Fruit fly (Drosophila melanogaster) whole organism, embryonic: ENCODE measurements around the gene sunz.

Experiments
- Antp ChIP-seq: fragments of 200-800 bp; sonication (Bioruptor generic); optimal IDR thresholded peaks from 3 replicates; lab custom pipeline; 2016; ENCODE audit warnings: missing biosample characterization, missing genetic modification characterization
- BtbVII ChIP-seq: fragments of 200-800 bp; sonication (Bioruptor generic); optimal IDR thresholded peaks from 3 replicates; lab custom pipeline; 2017; ENCODE audit warnings: missing biosample characterization, mild to moderate bottlenecking, missing genetic modification characterization
- CG11560 ChIP-seq: fragments of 200-800 bp; sonication (Bioruptor generic); IDR thresholded peaks from 3 replicates; pipeline ENCODE4 v1.3.6; 2022; ENCODE audit warnings: missing biosample characterization, missing genetic modification characterization
- CG14050 ChIP-seq: fragments of 200-800 bp; sonication (Bioruptor generic); IDR thresholded peaks from 3 replicates; pipeline ENCODE4 v1.3.6; 2022; ENCODE audit warnings: missing biosample characterization, missing genetic modification characterization
- CG16813 ChIP-seq: fragments of 200-800 bp; sonication (Bioruptor generic); IDR thresholded peaks from 3 replicates; pipeline ENCODE4 v1.3.6; 2022; ENCODE audit warnings: missing biosample characterization, missing genetic modification characterization; ENCODE audit not compliant: partially characterized antibody
- CG1792 ChIP-seq: fragments of 200-800 bp; sonication (Bioruptor generic); optimal IDR thresholded peaks from 2 replicates; lab custom pipeline; 2016; ENCODE audit warnings: missing biosample characterization, missing genetic modification characterization
- CG18011 ChIP-seq: fragments of 200-800 bp; sonication (Bioruptor generic); optimal IDR thresholded peaks from 2 replicates; lab custom pipeline; 2017; ENCODE audit warnings: missing biosample characterization, missing genetic modification characterization, mild to moderate bottlenecking, moderate library complexity, missing genotype
- CG31441 ChIP-seq: fragments of 200-800 bp; sonication (Bioruptor generic); IDR thresholded peaks from 2 replicates; pipeline ENCODE4 v1.3.6; 2022; ENCODE audit warnings: missing biosample characterization, missing genetic modification characterization
- CG3281 ChIP-seq: fragments of 200-800 bp; sonication (Bioruptor generic); optimal IDR thresholded peaks from 3 replicates; lab custom pipeline; 2017; ENCODE audit warnings: missing biosample characterization, mild to moderate bottlenecking, missing genetic modification characterization
- CG34224 ChIP-seq: fragments of 200-800 bp; sonication (Bioruptor generic); IDR thresholded peaks from 3 replicates; pipeline ENCODE4 v1.3.6; 2022; ENCODE audit warnings: missing biosample characterization, missing genetic modification characterization; ENCODE audit not compliant: partially characterized antibody
- CG6689 ChIP-seq: fragments of 200-800 bp; sonication (Bioruptor generic); IDR thresholded peaks from 2 replicates; pipeline ENCODE4 v1.3.6; 2022; ENCODE audit warnings: missing biosample characterization, missing genetic modification characterization
- CG7928 ChIP-seq: fragments of 200-800 bp; sonication (Bioruptor generic); optimal IDR thresholded peaks from 2 replicates; lab custom pipeline; 2017; ENCODE audit warnings: missing biosample characterization, mild to moderate bottlenecking, missing genetic modification characterization
- CG8359 ChIP-seq: fragments of 200-800 bp; sonication (Bioruptor generic); optimal IDR thresholded peaks from 2 replicates; lab custom pipeline; 2017; ENCODE audit warnings: missing biosample characterization, mild to moderate bottlenecking, missing genetic modification characterization, borderline replicate concordance
- CG9797 ChIP-seq: fragments of 200-800 bp; sonication (Bioruptor generic); optimal IDR thresholded peaks from 3 replicates; lab custom pipeline; 2018; ENCODE audit warnings: missing biosample characterization, mild to moderate bottlenecking, missing genetic modification characterization
- Ets97D ChIP-seq: fragments of 200-800 bp; sonication (Bioruptor generic); optimal IDR thresholded peaks from 3 replicates; lab custom pipeline; 2016; ENCODE audit warnings: missing biosample characterization, missing genetic modification characterization
- Hsf ChIP-seq: fragments of 200-800 bp; sonication (Bioruptor generic); optimal IDR thresholded peaks from 3 replicates; lab custom pipeline; 2016; ENCODE audit warnings: missing biosample characterization, missing genetic modification characterization
- MESR4 ChIP-seq: fragments of 200-800 bp; sonication (Bioruptor generic); optimal IDR thresholded peaks from 2 replicates; lab custom pipeline; 2018; ENCODE audit warnings: missing biosample characterization, mild to moderate bottlenecking, missing genetic modification characterization, moderate library complexity
- Max ChIP-seq: fragments of 200-800 bp; sonication (Bioruptor generic); optimal IDR thresholded peaks from 2 replicates; lab custom pipeline; 2016; ENCODE audit warnings: missing biosample characterization, mild to moderate bottlenecking, missing genetic modification characterization
- Myb ChIP-seq: fragments of 200-800 bp; sonication (Bioruptor generic); optimal IDR thresholded peaks from 2 replicates; lab custom pipeline; 2016; ENCODE audit warnings: missing biosample characterization, missing genetic modification characterization
- NFAT ChIP-seq: fragments of 200-800 bp; sonication (Bioruptor generic); IDR thresholded peaks from 2 replicates; pipeline ENCODE4 v1.3.6; 2022; ENCODE audit warnings: missing biosample characterization, missing genetic modification characterization
- Nf-YC ChIP-seq: fragments of 200-800 bp; optimal IDR thresholded peaks from 3 replicates; lab custom pipeline; 2019; ENCODE audit warnings: missing biosample characterization, mild to moderate bottlenecking, missing genetic modification characterization, moderate library complexity
- Pdp1 ChIP-seq, 2 experiments: fragments of 200-800 bp; sonication (Bioruptor generic); optimal IDR thresholded peaks; 3 replicates each; lab custom pipeline; 2016; ENCODE audit warnings: missing biosample characterization in 2 of 2, missing genetic modification characterization in 2 of 2, mild to moderate bottlenecking in 1 of 2, moderate library complexity in 1 of 2
- Ptx1 ChIP-seq: fragments of 200-800 bp; sonication (Bioruptor generic); IDR thresholded peaks from 2 replicates; pipeline ENCODE4 v1.3.6; 2022; ENCODE audit warnings: missing biosample characterization, missing genetic modification characterization
- Scr ChIP-seq: fragments of 200-800 bp; sonication (Bioruptor generic); IDR thresholded peaks from 2 replicates; pipeline ENCODE4 v1.3.6; 2022; ENCODE audit warnings: missing biosample characterization, missing genetic modification characterization; ENCODE audit not compliant: partially characterized antibody
- Stat92E ChIP-seq, 3 experiments: fragments of >200 bp in 2 of 3; fragments of 200-800 bp in 1 of 3; sonication (Bioruptor generic) in 1 of 3; optimal IDR thresholded peaks; 2 replicates each; lab custom pipeline; 2017 to 2019; ENCODE audit warnings: missing biosample characterization in 3 of 3, missing genetic modification characterization in 3 of 3, mild to moderate bottlenecking in 1 of 3, moderate library complexity in 1 of 3
- ab ChIP-seq: fragments of 200-800 bp; sonication (Bioruptor generic); optimal IDR thresholded peaks from 2 replicates; lab custom pipeline; 2016; ENCODE audit warnings: missing biosample characterization, missing genetic modification characterization
- abd-A ChIP-seq: fragments of 200-800 bp; sonication (Bioruptor generic); optimal IDR thresholded peaks from 3 replicates; lab custom pipeline; 2019; ENCODE audit warnings: missing biosample characterization, mild to moderate bottlenecking, missing genetic modification characterization, moderate library complexity
- al ChIP-seq: fragments of 200-800 bp; sonication (Bioruptor generic); IDR thresholded peaks from 2 replicates; pipeline ENCODE4 v1.3.6; 2022; ENCODE audit warnings: missing biosample characterization, missing genetic modification characterization
- amos ChIP-seq: fragments of 200-800 bp; sonication (Bioruptor generic); IDR thresholded peaks from 2 replicates; pipeline ENCODE4 v1.3.6; 2022; ENCODE audit warnings: missing biosample characterization, missing genetic modification characterization; ENCODE audit not compliant: partially characterized antibody
- ato ChIP-seq: fragments of 200-800 bp; sonication (Bioruptor generic); IDR thresholded peaks from 2 replicates; pipeline ENCODE4 v1.3.6; 2022; ENCODE audit warnings: missing biosample characterization, missing genetic modification characterization; ENCODE audit not compliant: partially characterized antibody
- bigmax ChIP-seq: fragments of 200-800 bp; sonication (Bioruptor generic); optimal IDR thresholded peaks from 2 replicates; lab custom pipeline; 2018; ENCODE audit warnings: missing biosample characterization, mild to moderate bottlenecking, missing genetic modification characterization
- dysf ChIP-seq: fragments of 200-800 bp; sonication (Bioruptor generic); IDR thresholded peaks from 3 replicates; pipeline ENCODE4 v1.3.6; 2022; ENCODE audit warnings: missing biosample characterization, missing genetic modification characterization
- en ChIP-seq: fragments of 200-800 bp; sonication (Bioruptor generic); optimal IDR thresholded peaks from 2 replicates; lab custom pipeline; 2016; ENCODE audit warnings: missing biosample characterization, missing genetic modification characterization
- ftz-f1 ChIP-seq: fragments of 200-800 bp; sonication (Bioruptor generic); optimal IDR thresholded peaks from 2 replicates; lab custom pipeline; 2016; ENCODE audit warnings: missing biosample characterization, missing genetic modification characterization
- gfzf ChIP-seq: fragments of 200-800 bp; sonication (Bioruptor generic); optimal IDR thresholded peaks from 2 replicates; lab custom pipeline; 2016; ENCODE audit warnings: missing biosample characterization, mild to moderate bottlenecking, missing genetic modification characterization, moderate library complexity
- grau ChIP-seq: fragments of 200-800 bp; optimal IDR thresholded peaks from 3 replicates; lab custom pipeline; 2019; ENCODE audit warnings: missing biosample characterization, mild to moderate bottlenecking, missing genetic modification characterization, moderate library complexity
- gsb-n ChIP-seq: fragments of 200-800 bp; sonication (Bioruptor generic); optimal IDR thresholded peaks from 3 replicates; lab custom pipeline; 2018; ENCODE audit warnings: missing biosample characterization, mild to moderate bottlenecking, missing genetic modification characterization
- ind ChIP-seq: fragments of 200-800 bp; sonication (Bioruptor generic); optimal IDR thresholded peaks from 3 replicates; lab custom pipeline; 2016; ENCODE audit warnings: missing biosample characterization, missing genetic modification characterization
- insv ChIP-seq, 2 experiments: fragments of 200-800 bp; sonication (Bioruptor generic); optimal IDR thresholded peaks; 3 replicates each; lab custom pipeline; 2016 to 2018; ENCODE audit warnings: missing biosample characterization in 2 of 2, missing genetic modification characterization in 2 of 2
- inv ChIP-seq: fragments of 200-800 bp; sonication (Bioruptor generic); IDR thresholded peaks from 2 replicates; pipeline ENCODE4 v1.3.6; 2022; ENCODE audit warnings: missing biosample characterization, missing genetic modification characterization; ENCODE audit not compliant: partially characterized antibody
- jumu ChIP-seq: fragments of 200-800 bp; sonication (Bioruptor generic); optimal IDR thresholded peaks from 3 replicates; lab custom pipeline; 2016; ENCODE audit warnings: missing biosample characterization, missing genetic modification characterization
- maf-S ChIP-seq: fragments of 200-800 bp; sonication (Bioruptor generic); optimal IDR thresholded peaks from 2 replicates; lab custom pipeline; 2016; ENCODE audit warnings: missing biosample characterization, missing genetic modification characterization
- pzg ChIP-seq: fragments of 200-800 bp; sonication (Bioruptor generic); optimal IDR thresholded peaks from 3 replicates; lab custom pipeline; 2018; ENCODE audit warnings: missing biosample characterization, mild to moderate bottlenecking, missing genetic modification characterization, moderate library complexity
- repo ChIP-seq: fragments of 200-800 bp; sonication (Bioruptor generic); optimal IDR thresholded peaks from 2 replicates; lab custom pipeline; 2016; ENCODE audit warnings: missing biosample characterization, missing genetic modification characterization
- sima ChIP-seq: fragments of 200-800 bp; sonication (Bioruptor generic); optimal IDR thresholded peaks from 2 replicates; lab custom pipeline; 2016; ENCODE audit warnings: missing biosample characterization, missing genetic modification characterization
- stwl ChIP-seq: fragments of 200-800 bp; sonication (Bioruptor generic); optimal IDR thresholded peaks from 3 replicates; lab custom pipeline; 2018; ENCODE audit warnings: missing biosample characterization, mild to moderate bottlenecking, missing genetic modification characterization, moderate library complexity
- tio ChIP-seq: fragments of 200-800 bp; sonication (Bioruptor generic); optimal IDR thresholded peaks from 2 replicates; lab custom pipeline; 2017; ENCODE audit warnings: missing biosample characterization, missing genetic modification characterization, inconsistent platforms
- wdn ChIP-seq: fragments of 200-800 bp; sonication (Bioruptor generic); IDR thresholded peaks from 2 replicates; pipeline ENCODE4 v1.3.6; 2022; ENCODE audit warnings: missing biosample characterization, missing genetic modification characterization

sunz gene

dm6 chr3R:6646740-6647139 is 16.8 kb downstream of the sunz start, which contains the start of gene Taf1 (continued):
- no peak for TF ChIP-seq CG8359
- TF ChIP-seq Scr (GFP tag; lab: Robert Waterston, UW): peak; percentile 37; the same call in 1 of the 2 replicates
- TF ChIP-seq CG14050 (GFP tag; lab: Robert Waterston, UW): no peak
- TF ChIP-seq pzg (GFP tag; lab: Kevin White, UChicago): peak; percentile 94
- no peak for TF ChIP-seq Nf-YC (tag; lab: Kevin White, UChicago)
- TF ChIP-seq en: no peak
- TF ChIP-seq Ptx1 (GFP tag; lab: Robert Waterston, UW): no peak
- TF ChIP-seq CG34224 (GFP tag; lab: Robert Waterston, UW): peak; percentile 33; the same call in 1 of the 3 replicates
- no peak for TF ChIP-seq Antp (GFP tag; lab: Kevin White, UChicago)
- no peak for TF ChIP-seq CG3281 (GFP tag; lab: Kevin White, UChicago)
- TF ChIP-seq Hsf (GFP tag; lab: Kevin White, UChicago): no peak
- peak in 1 of 3 experiments; percentile 27 for TF ChIP-seq Stat92E (GFP tag; optimal IDR thresholded peaks at IDR 0.05; lab: Kevin White, UChicago)
- TF ChIP-seq repo: no peak
- TF ChIP-seq ato (GFP tag; lab: Robert Waterston, UW): 0 out of 2 replicates have a peak, but pooled peaks have one; percentile 32
- peak; percentile 5 for TF ChIP-seq Max
- no peak for TF ChIP-seq ind
- no peak for TF ChIP-seq abd-A
- no peak for TF ChIP-seq CG31441 (GFP tag; lab: Robert Waterston, UW)
- no peak for TF ChIP-seq BtbVII (GFP tag; lab: Kevin White, UChicago)
- TF ChIP-seq insv (GFP tag; optimal IDR thresholded peaks at IDR 0.05; lab: Kevin White, UChicago): peak in 1 of 2 experiments; percentile 30
- TF ChIP-seq Myb (GFP tag; lab: Kevin White, UChicago): peak; percentile 26
- peak; percentile 98 for TF ChIP-seq gfzf
- TF ChIP-seq gsb-n: no peak
- no peak for TF ChIP-seq CG1792
- TF ChIP-seq sima (GFP tag; lab: Kevin White, UChicago): no peak
- TF ChIP-seq al (GFP tag; lab: Robert Waterston, UW): no peak
- TF ChIP-seq CG18011 (GFP tag; lab: Kevin White, UChicago): no peak
- TF ChIP-seq CG7928 (GFP tag; lab: Kevin White, UChicago): peak; percentile 26
- TF ChIP-seq wdn (GFP tag; lab: Robert Waterston, UW): no peak
- peak; percentile 8 for TF ChIP-seq maf-S (GFP tag; lab: Kevin White, UChicago)
- TF ChIP-seq CG6689 (GFP tag; lab: Robert Waterston, UW): no peak
- peak; percentile 18; the same call in 1 of the 2 replicates for TF ChIP-seq inv
- TF ChIP-seq tio: no peak
- peak; percentile 28 for TF ChIP-seq bigmax (GFP tag; lab: Kevin White, UChicago)
- no peak for TF ChIP-seq jumu (GFP tag; lab: Kevin White, UChicago)
- no peak for TF ChIP-seq NFAT
- peak; percentile 94 for TF ChIP-seq CG9797 (GFP tag; lab: Kevin White, UChicago)
- TF ChIP-seq MESR4: peak; percentile 99
- no peak for TF ChIP-seq CG11560 (tag; lab: Robert Waterston, UW)
- peak; percentile 67 for TF ChIP-seq stwl (tag; lab: Kevin White, UChicago)
- 0 out of 3 replicates have a peak, but pooled peaks have one; percentile 11 for TF ChIP-seq CG16813
- peak; percentile 29; the same call in 1 of the 2 replicates for TF ChIP-seq amos (GFP tag; lab: Robert Waterston, UW)
- TF ChIP-seq Ets97D (GFP tag; lab: Kevin White, UChicago): peak; percentile 60
- TF ChIP-seq Pdp1 (GFP tag; optimal IDR thresholded peaks at IDR 0.05; lab: Kevin White, UChicago): no peak
- no peak for TF ChIP-seq ab (GFP tag; lab: Kevin White, UChicago)
- TF ChIP-seq dysf (GFP tag; lab: Robert Waterston, UW): no peak
- TF ChIP-seq grau (tag; lab: Kevin White, UChicago): no peak
- peak; percentile 99 for TF ChIP-seq ftz-f1 (GFP tag; lab: Kevin White, UChicago)
